Fruit fly (Drosophila melanogaster) whole organism, prepupa: ENCODE results near the gene Sr-CI.
A peak's percentile ranks its signal among the peaks of the same experiment; 100 is the strongest.

ENCODE experiments used
- Blimp-1 ChIP-seq: fragments of 200-800 bp; sonication (Bioruptor generic); optimal IDR thresholded peaks from 3 replicates; lab custom pipeline; 2017; ENCODE audit warnings: missing biosample characterization, missing genetic modification characterization, mild to moderate bottlenecking, moderate library complexity, missing genetic modification reagents
- CG10669 ChIP-seq: fragments of 200-800 bp; sonication (Bioruptor generic); optimal IDR thresholded peaks from 3 replicates; lab custom pipeline; 2018; ENCODE audit warnings: missing biosample characterization, mild to moderate bottlenecking, missing genetic modification characterization, moderate library complexity
- CG11294 ChIP-seq: fragments of 200-800 bp; sonication (Bioruptor generic); IDR thresholded peaks from 2 replicates; pipeline ENCODE4 v1.3.6; 2022; ENCODE audit warnings: missing biosample characterization, missing genetic modification characterization
- CG11762 ChIP-seq: fragments of 200-800 bp; sonication (Bioruptor generic); optimal IDR thresholded peaks from 3 replicates; lab custom pipeline; 2016; ENCODE audit warnings: missing biosample characterization, missing genetic modification characterization; ENCODE audit not compliant: insufficient read depth
- CG11902 ChIP-seq: fragments of 200-800 bp; sonication (Bioruptor generic); optimal IDR thresholded peaks from 3 replicates; lab custom pipeline; 2016; ENCODE audit warnings: missing biosample characterization, missing genetic modification characterization
- CG15336 ChIP-seq: fragments of 200-800 bp; sonication (Bioruptor generic); IDR thresholded peaks from 2 replicates; pipeline ENCODE4 v1.3.6; 2022; ENCODE audit warnings: missing biosample characterization, missing genetic modification characterization
- CG1621 ChIP-seq: fragments of 200-800 bp; sonication (Bioruptor generic); optimal IDR thresholded peaks from 3 replicates; lab custom pipeline; 2018; ENCODE audit warnings: missing biosample characterization, mild to moderate bottlenecking, missing genetic modification characterization
- CG3032 ChIP-seq: fragments of 200-800 bp; optimal IDR thresholded peaks from 2 replicates; lab custom pipeline; 2019; ENCODE audit warnings: missing biosample characterization, mild to moderate bottlenecking, missing genetic modification characterization, moderate library complexity
- CG32006 ChIP-seq: fragments of 200-800 bp; sonication (Bioruptor generic); optimal IDR thresholded peaks from 3 replicates; lab custom pipeline; 2017; ENCODE audit warnings: missing biosample characterization, mild to moderate bottlenecking, missing genetic modification characterization
- CG3919 ChIP-seq: fragments of 200-800 bp; sonication (Bioruptor generic); optimal IDR thresholded peaks from 3 replicates; lab custom pipeline; 2016; ENCODE audit warnings: missing biosample characterization, missing genetic modification characterization
- CG6163 ChIP-seq: fragments of 200-800 bp; sonication (Bioruptor generic); IDR thresholded peaks from 3 replicates; pipeline ENCODE4 v1.3.6; 2022; ENCODE audit warnings: missing biosample characterization, missing genetic modification characterization
- CG6276 ChIP-seq: fragments of 200-800 bp; sonication (Bioruptor generic); optimal IDR thresholded peaks from 2 replicates; lab custom pipeline; 2017; ENCODE audit warnings: missing biosample characterization, mild to moderate bottlenecking, missing genetic modification characterization
- CG6792 ChIP-seq: fragments of 200-800 bp; sonication (Bioruptor generic); optimal IDR thresholded peaks from 3 replicates; lab custom pipeline; 2016; ENCODE audit warnings: missing biosample characterization, missing genetic modification characterization
- CG6808 ChIP-seq: fragments of 200-800 bp; sonication (Bioruptor generic); optimal IDR thresholded peaks from 3 replicates; lab custom pipeline; 2017; ENCODE audit warnings: missing biosample characterization, missing genetic modification characterization, mild to moderate bottlenecking, moderate library complexity, missing genetic modification reagents
- CG6854 ChIP-seq: fragments of 200-800 bp; sonication (Bioruptor generic); optimal IDR thresholded peaks from 2 replicates; lab custom pipeline; 2017; ENCODE audit warnings: missing biosample characterization, mild to moderate bottlenecking, missing genetic modification characterization
- CG8119 ChIP-seq: fragments of 200-800 bp; sonication (Bioruptor generic); IDR thresholded peaks from 3 replicates; pipeline ENCODE4 v1.3.6; 2022; ENCODE audit warnings: missing biosample characterization, missing genetic modification characterization
- CG8319 ChIP-seq: fragments of 200-800 bp; sonication (Bioruptor generic); optimal IDR thresholded peaks from 3 replicates; lab custom pipeline; 2016; ENCODE audit warnings: missing biosample characterization, missing genetic modification characterization
- CG8632 ChIP-seq: fragments of 200-800 bp; sonication (Bioruptor generic); optimal IDR thresholded peaks from 3 replicates; lab custom pipeline; 2016; ENCODE audit warnings: missing biosample characterization, missing genetic modification characterization
- CG9139 ChIP-seq: fragments of 200-800 bp; sonication (Bioruptor generic); optimal IDR thresholded peaks from 3 replicates; lab custom pipeline; 2017; ENCODE audit warnings: missing biosample characterization, mild to moderate bottlenecking, missing genetic modification characterization
- Eip75B ChIP-seq: fragments of 200-800 bp; sonication (Bioruptor generic); optimal IDR thresholded peaks from 3 replicates; lab custom pipeline; 2016; ENCODE audit warnings: missing biosample characterization, missing genetic modification characterization
- Eip78C ChIP-seq: fragments of 200-800 bp; sonication (Bioruptor generic); peaks from one replicate; lab custom pipeline; 2016; ENCODE audit warnings: missing biosample characterization, missing genetic modification characterization
- Ets21C ChIP-seq: fragments of 200-800 bp; sonication (Bioruptor generic); optimal IDR thresholded peaks from 3 replicates; lab custom pipeline; 2016; ENCODE audit warnings: missing biosample characterization, missing genetic modification characterization
- Ets96B ChIP-seq: fragments of 200-800 bp; optimal IDR thresholded peaks from 2 replicates; lab custom pipeline; 2019; ENCODE audit warnings: missing biosample characterization, mild to moderate bottlenecking, missing genetic modification characterization, moderate library complexity
- Gug ChIP-seq: fragments of 200-800 bp; sonication (Bioruptor generic); IDR thresholded peaks from 2 replicates; pipeline ENCODE4 v1.3.6; 2022; ENCODE audit warnings: missing biosample characterization, missing genetic modification characterization
- Hr38 ChIP-seq: sonication (Bioruptor generic); optimal IDR thresholded peaks from 2 replicates; lab custom pipeline; 2016; ENCODE audit warnings: missing biosample characterization, missing genetic modification characterization
- Hr39 ChIP-seq: fragments of 200-800 bp; sonication (Bioruptor generic); optimal IDR thresholded peaks from 2 replicates; lab custom pipeline; 2016; ENCODE audit warnings: missing biosample characterization, missing genetic modification characterization
- Lpt ChIP-seq: fragments of 200-800 bp; sonication (Bioruptor generic); optimal IDR thresholded peaks from 3 replicates; lab custom pipeline; 2016; ENCODE audit warnings: missing biosample characterization, missing genetic modification characterization
- Met ChIP-seq: fragments of 200-800 bp; sonication (Bioruptor generic); optimal IDR thresholded peaks from 3 replicates; lab custom pipeline; 2016; ENCODE audit warnings: missing biosample characterization, missing genetic modification characterization
- OdsH ChIP-seq: fragments of 200-800 bp; sonication (Bioruptor generic); optimal IDR thresholded peaks from 3 replicates; lab custom pipeline; 2016; ENCODE audit warnings: missing biosample characterization, missing genetic modification characterization
- Sox14 ChIP-seq: fragments of 200-800 bp; sonication (Bioruptor generic); optimal IDR thresholded peaks from 3 replicates; lab custom pipeline; 2016; ENCODE audit warnings: missing biosample characterization, missing genetic modification characterization
- Sox15 ChIP-seq: fragments of 200-800 bp; sonication (Bioruptor generic); optimal IDR thresholded peaks from 3 replicates; lab custom pipeline; 2016; ENCODE audit warnings: missing biosample characterization, missing genetic modification characterization
- achi ChIP-seq: fragments of 200-800 bp; sonication (Bioruptor generic); optimal IDR thresholded peaks from 3 replicates; lab custom pipeline; 2016; ENCODE audit warnings: missing biosample characterization, missing genetic modification characterization
- acj6 ChIP-seq: fragments of 200-800 bp; sonication (Bioruptor generic); optimal IDR thresholded peaks from 3 replicates; lab custom pipeline; 2016; ENCODE audit warnings: missing biosample characterization, missing genetic modification characterization
- cyc ChIP-seq: fragments of 200-800 bp; sonication (Bioruptor generic); optimal IDR thresholded peaks from 3 replicates; lab custom pipeline; 2016; ENCODE audit warnings: missing biosample characterization, missing genetic modification characterization
- dac ChIP-seq: fragments of 200-800 bp; sonication (Bioruptor generic); optimal IDR thresholded peaks from 2 replicates; lab custom pipeline; 2017; ENCODE audit warnings: missing biosample characterization, mild to moderate bottlenecking, missing genetic modification characterization
- dsx ChIP-seq: fragments of 200-800 bp; optimal IDR thresholded peaks from 3 replicates; lab custom pipeline; 2019; ENCODE audit warnings: missing biosample characterization, mild to moderate bottlenecking, missing genetic modification characterization, moderate library complexity; ENCODE audit not compliant: poor library complexity, severe bottlenecking
- eg ChIP-seq: fragments of 200-800 bp; sonication (Bioruptor generic); IDR thresholded peaks from 3 replicates; pipeline ENCODE4 v1.3.6; 2022; ENCODE audit warnings: missing biosample characterization, missing genetic modification characterization
- fd59A ChIP-seq: fragments of 200-800 bp; sonication (Bioruptor generic); optimal IDR thresholded peaks from 2 replicates; lab custom pipeline; 2017; ENCODE audit warnings: missing biosample characterization, mild to moderate bottlenecking, missing genetic modification characterization, missing genetic modification reagents
- fd85E ChIP-seq: fragments of 200-800 bp; sonication (Bioruptor generic); optimal IDR thresholded peaks from 3 replicates; lab custom pipeline; 2016; ENCODE audit warnings: missing biosample characterization, missing genetic modification characterization
- fkh ChIP-seq: fragments of 200-800 bp; sonication (Bioruptor generic); optimal IDR thresholded peaks from 3 replicates; lab custom pipeline; 2017; ENCODE audit warnings: missing biosample characterization, mild to moderate bottlenecking, missing genetic modification characterization, moderate library complexity
- lz ChIP-seq: fragments of 200-800 bp; sonication (Bioruptor generic); optimal IDR thresholded peaks from 3 replicates; lab custom pipeline; 2016; ENCODE audit warnings: missing biosample characterization, missing genetic modification characterization
- net ChIP-seq: fragments of 200-800 bp; sonication (Bioruptor generic); optimal IDR thresholded peaks from 3 replicates; lab custom pipeline; 2016; ENCODE audit warnings: missing biosample characterization, missing genetic modification characterization
- pdm3 ChIP-seq: fragments of 200-800 bp; sonication (Bioruptor generic); optimal IDR thresholded peaks from 3 replicates; lab custom pipeline; 2016; ENCODE audit warnings: missing biosample characterization, missing genetic modification characterization
- salr ChIP-seq, 2 experiments: fragments of 200-800 bp; sonication (Bioruptor generic); optimal IDR thresholded peaks; 3 replicates each; lab custom pipeline; 2016 to 2018; ENCODE audit warnings: missing biosample characterization in 2 of 2, missing genetic modification characterization in 2 of 2, mild to moderate bottlenecking in 1 of 2
- svp ChIP-seq: fragments of 200-800 bp; sonication (Bioruptor generic); peaks from one replicate; lab custom pipeline; 2016; ENCODE audit warnings: missing biosample characterization, missing genetic modification characterization
- vri ChIP-seq: fragments of 200-800 bp; sonication (Bioruptor generic); optimal IDR thresholded peaks from 3 replicates; lab custom pipeline; 2016; ENCODE audit warnings: missing biosample characterization, mild to moderate bottlenecking, missing genetic modification characterization

The Sr-CI gene

dm6 chr2L:4089613-4090012 is 31.9 kb upstream of the Sr-CI start:
- TF ChIP-seq Hr38 (GFP tag; lab: Kevin White, UChicago) (no peak), Sox14 (GFP tag; lab: Kevin White, UChicago) (no peak), svp (no peak), acj6 (no peak)
- TF ChIP-seq, all 60 proteins: peak for 0

- TF ChIP-seq pdm3 (GFP tag; lab: Kevin White, UChicago) (no peak), OdsH (GFP tag; lab: Kevin White, UChicago) (no peak), CG11762 (GFP tag; lab: Kevin White, UChicago) (no peak), CG8632 (no peak), CG8319 (no peak), CG15336 (GFP tag; lab: Robert Waterston, UW) (no peak), Eip78C (GFP tag; lab: Kevin White, UChicago) (no peak), Lpt (GFP tag; lab: Kevin White, UChicago) (no peak), CG10669 (GFP tag; lab: Kevin White, UChicago) (no peak), net (GFP tag; lab: Kevin White, UChicago) (no peak), Met (GFP tag; lab: Kevin White, UChicago) (no peak), CG6808 (GFP tag; lab: Kevin White, UChicago) (no peak), CG6792 (GFP tag; lab: Kevin White, UChicago) (no peak), cyc (no peak), fd85E (GFP tag; lab: Kevin White, UChicago) (no peak), eg (GFP tag; lab: Robert Waterston, UW) (no peak)
These were observed 29.8 kb upstream of the Sr-CI start for dm6 chr2L:4091720-4092119.

DNA sequence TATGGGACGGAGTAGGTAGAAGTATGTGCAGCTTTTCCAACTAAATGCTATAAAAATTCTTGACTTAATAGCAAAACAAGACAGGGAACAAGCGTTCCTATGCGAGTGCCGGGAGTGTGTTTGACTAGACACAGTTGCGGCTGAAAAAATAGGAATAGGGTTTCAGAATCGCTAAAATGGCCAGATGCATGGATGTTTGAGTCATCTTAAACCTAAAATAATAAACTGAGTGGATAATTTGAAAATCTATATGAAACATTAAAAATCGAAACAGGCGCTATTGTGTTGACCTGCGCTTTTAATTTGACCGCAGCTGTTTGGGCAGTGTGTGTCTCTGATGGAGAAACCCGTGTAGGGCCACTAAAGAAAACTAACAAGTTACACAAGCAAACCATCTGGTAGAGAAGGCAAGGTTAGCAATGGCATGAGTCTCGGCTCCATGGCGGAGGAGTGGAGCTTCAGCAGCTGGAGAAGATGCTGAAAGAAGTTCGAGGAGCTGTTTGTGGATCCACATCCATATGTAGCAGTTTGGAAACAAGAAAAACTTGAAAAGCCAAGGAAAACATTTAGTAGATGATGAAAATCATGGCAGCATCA is 27.7 kb upstream of the Sr-CI start:
- no peak for TF ChIP-seq fd85E (GFP tag; lab: Kevin White, UChicago)
- TF ChIP-seq CG6276 (GFP tag; lab: Kevin White, UChicago): peak; percentile 76
- TF ChIP-seq salr (GFP tag; optimal IDR thresholded peaks at IDR 0.05; lab: Kevin White, UChicago): peak; percentile 55 to 84
- peak; percentile 73 for TF ChIP-seq dac (GFP tag; lab: Kevin White, UChicago)
- peak; percentile 32 for TF ChIP-seq CG9139 (GFP tag; lab: Kevin White, UChicago)
- TF ChIP-seq fkh (GFP tag; lab: Kevin White, UChicago): no peak
- TF ChIP-seq CG11762 (GFP tag; lab: Kevin White, UChicago): peak; percentile 50
- TF ChIP-seq dsx (GFP tag; lab: Kevin White, UChicago): peak; percentile 69
- TF ChIP-seq CG8632: peak; percentile 47
- TF ChIP-seq lz: peak; percentile 32
- TF ChIP-seq cyc: peak; percentile 26
- TF ChIP-seq CG6792 (GFP tag; lab: Kevin White, UChicago): peak; percentile 64
- peak; percentile 78 for TF ChIP-seq acj6
- TF ChIP-seq CG3919: peak; percentile 86
- TF ChIP-seq Blimp-1 (GFP tag; lab: Kevin White, UChicago): no peak
- no peak for TF ChIP-seq Ets21C (GFP tag; lab: Kevin White, UChicago)
- TF ChIP-seq Eip75B (GFP tag; lab: Kevin White, UChicago): peak; percentile 80
- peak; percentile 19 for TF ChIP-seq Sox15
- TF ChIP-seq CG10669 (GFP tag; lab: Kevin White, UChicago): peak; percentile 82
- peak; percentile 75 for TF ChIP-seq CG3032
- TF ChIP-seq Met (GFP tag; lab: Kevin White, UChicago): peak; percentile 32
- TF ChIP-seq achi: peak; percentile 82
- peak; percentile 92 for TF ChIP-seq CG6163 (GFP tag; lab: Robert Waterston, UW)
- no peak for TF ChIP-seq CG6854
- no peak for TF ChIP-seq vri (GFP tag; lab: Kevin White, UChicago)
- peak; percentile 63 for TF ChIP-seq fd59A (GFP tag; lab: Kevin White, UChicago)
- no peak for TF ChIP-seq CG11902 (GFP tag; lab: Kevin White, UChicago)
- no peak for TF ChIP-seq Hr38 (GFP tag; lab: Kevin White, UChicago)
- TF ChIP-seq Ets96B (tag; lab: Kevin White, UChicago): peak; percentile 85
- TF ChIP-seq net (GFP tag; lab: Kevin White, UChicago): peak; percentile 76
- peak; percentile 75 for TF ChIP-seq CG11294 (GFP tag; lab: Robert Waterston, UW)
- TF ChIP-seq CG8319: peak; percentile 21
- peak; percentile 77 for TF ChIP-seq Gug (GFP tag; lab: Robert Waterston, UW)
- TF ChIP-seq CG6808 (GFP tag; lab: Kevin White, UChicago): peak; percentile 68
- peak; percentile 91 for TF ChIP-seq CG8119 (GFP tag; lab: Robert Waterston, UW)
- peak; percentile 91 for TF ChIP-seq CG32006 (GFP tag; lab: Kevin White, UChicago)
- TF ChIP-seq CG1621 (tag; lab: Kevin White, UChicago): peak; percentile 74
- peak; percentile 25 for TF ChIP-seq Hr39 (GFP tag; lab: Kevin White, UChicago)
